Worm (Caenorhabditis elegans) whole organism, early embryonic: ENCODE data around the gene sdz-11.

Source experiments
- B0310.2 ChIP-seq: sonication (generic microtip); optimal IDR thresholded peaks from 2 replicates; lab custom pipeline; 2016; ENCODE audit warnings: mild to moderate bottlenecking, missing genetic modification characterization, missing compliant biosample characterization
- F13C5.2 ChIP-seq: sonication (generic microtip); optimal IDR thresholded peaks from 2 replicates; lab custom pipeline; 2017; ENCODE audit warnings: mild to moderate bottlenecking, missing genetic modification characterization, inconsistent platforms, missing compliant biosample characterization
- aly-1 ChIP-seq: sonication (generic microtip); optimal IDR thresholded peaks from 2 replicates; lab custom pipeline; 2016; ENCODE audit warnings: missing genetic modification characterization, missing compliant biosample characterization
- ama-1 ChIP-seq: fragments of 150-350 bp; optimal IDR thresholded peaks from 2 replicates; lab custom pipeline; 2014
- ceh-13 ChIP-seq: fragments of 200-800 bp; sonication (Bioruptor generic); optimal IDR thresholded peaks from 2 replicates; lab custom pipeline; 2018; ENCODE audit warnings: mild to moderate bottlenecking, missing genetic modification characterization, missing compliant biosample characterization
- ceh-36 ChIP-seq: sonication (generic microtip); optimal IDR thresholded peaks from 2 replicates; lab custom pipeline; 2016; ENCODE audit warnings: missing genetic modification characterization, inconsistent platforms, missing compliant biosample characterization
- ets-7 ChIP-seq: sonication (generic microtip); optimal IDR thresholded peaks from 2 replicates; lab custom pipeline; 2016; ENCODE audit warnings: missing genotype, missing genetic modification characterization, missing compliant biosample characterization
- flt-1 ChIP-seq: fragments of 200-800 bp; sonication (Bioruptor generic); IDR thresholded peaks from 2 replicates; pipeline ENCODE4 v1.3.6; 2022; ENCODE audit warnings: missing genetic modification characterization, missing compliant biosample characterization
- hmbx-1 ChIP-seq: sonication (generic microtip); optimal IDR thresholded peaks from 2 replicates; lab custom pipeline; 2016; ENCODE audit warnings: mild to moderate bottlenecking, missing genetic modification characterization, missing compliant biosample characterization
- hmg-4 ChIP-seq: fragments of 200-800 bp; sonication (Bioruptor generic); optimal IDR thresholded peaks from 2 replicates; lab custom pipeline; 2018; ENCODE audit warnings: mild to moderate bottlenecking, missing genetic modification characterization, missing compliant biosample characterization
- hnd-1 ChIP-seq: sonication (generic microtip); optimal IDR thresholded peaks from 2 replicates; lab custom pipeline; 2016; ENCODE audit warnings: missing genetic modification characterization, missing compliant biosample characterization
- pes-1 ChIP-seq: fragments of 200-800 bp; sonication (Bioruptor generic); IDR thresholded peaks from 2 replicates; pipeline ENCODE4 v1.3.6; 2022; ENCODE audit warnings: missing genetic modification reagents, missing genetic modification characterization, missing compliant biosample characterization
- scrt-1 ChIP-seq: fragments of 200-800 bp; sonication (Bioruptor generic); IDR thresholded peaks from 2 replicates; pipeline ENCODE4 v1.3.6; 2022; ENCODE audit warnings: missing genetic modification characterization, missing compliant biosample characterization
- sea-1 ChIP-seq: fragments of 200-800 bp; sonication (Bioruptor generic); conservative IDR thresholded peaks from 2 replicates; pipeline ENCODE4 v1.3.6; 2022; ENCODE audit warnings: missing genetic modification characterization, missing compliant biosample characterization
- tbx-11 ChIP-seq: fragments of 200-800 bp; sonication (Bioruptor generic); IDR thresholded peaks from 2 replicates; pipeline ENCODE4 v1.3.6; 2022; ENCODE audit warnings: missing genetic modification characterization, missing compliant biosample characterization
- tbx-37 ChIP-seq: fragments of 200-800 bp; sonication (Bioruptor generic); conservative IDR thresholded peaks from 2 replicates; pipeline ENCODE4 v1.3.6; 2022; ENCODE audit warnings: missing genetic modification reagents, missing genetic modification characterization, missing compliant biosample characterization
- tra-4 ChIP-seq: sonication (generic microtip); optimal IDR thresholded peaks from 2 replicates; lab custom pipeline; 2017; ENCODE audit warnings: missing genetic modification characterization, missing compliant biosample characterization

Gene sdz-11

DNA sequence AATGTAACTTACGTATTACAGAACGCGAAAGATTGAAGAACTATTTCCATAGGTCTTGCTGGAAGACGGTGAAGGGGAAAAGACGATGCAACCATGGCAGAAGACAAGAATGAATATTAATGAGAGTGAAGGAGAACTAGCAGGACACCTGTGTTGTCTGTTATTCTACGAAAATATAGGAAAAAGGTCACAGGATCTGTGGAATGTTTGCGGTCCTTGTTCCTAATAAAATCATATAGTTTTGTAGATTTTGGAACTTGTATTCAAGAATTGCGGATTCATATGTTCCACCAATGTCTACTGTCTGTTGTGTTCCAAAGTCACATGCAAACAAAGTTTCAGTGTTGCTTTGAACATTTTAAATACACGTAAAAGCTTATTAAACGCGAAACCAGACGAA is at the start of gene sdz-11:
TSS of gene sdz-11 (minus strand) at position 101 of the 400 bp plus-strand sequence.
- no peak for TF ChIP-seq F13C5.2 (tag; lab: Kevin White, UChicago)
- TF ChIP-seq tra-4 (tag; lab: Kevin White, UChicago), result no peak
- no peak for TF ChIP-seq aly-1 (tag; lab: Kevin White, UChicago)
- no peak for TF ChIP-seq hmg-4 (GFP tag; lab: Kevin White, UChicago)
- no peak for TF ChIP-seq flt-1 (GFP tag; lab: Robert Waterston, UW)
- no peak for TF ChIP-seq tbx-11 (GFP tag; lab: Robert Waterston, UW)

DNA sequence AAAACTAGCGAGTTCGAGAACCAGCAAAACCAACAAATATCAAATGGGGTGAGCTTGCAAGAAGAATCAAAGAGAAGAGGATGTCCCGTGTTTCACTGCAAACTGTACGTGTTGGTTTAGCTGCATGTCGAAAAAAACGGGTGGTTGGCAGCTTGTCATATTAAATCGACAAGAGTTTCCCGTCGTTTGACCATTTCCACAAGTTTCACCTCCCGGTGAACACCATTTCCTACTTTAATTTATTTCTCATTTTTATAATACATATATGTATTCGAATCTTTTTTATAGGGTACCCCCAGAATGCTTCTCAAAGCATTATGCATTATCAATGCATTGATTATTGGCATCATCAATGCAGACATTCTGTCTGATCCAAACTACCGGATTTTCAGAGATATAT is 43.2 kb upstream of the sdz-11 start, which contains the start of gene Y8A9A.2:
TSS of gene Y8A9A.2 (plus strand) at position 301 of the 400 bp plus-strand sequence.
- no peak for TF ChIP-seq tbx-37
- no peak for TF ChIP-seq hmbx-1 (tag; lab: Kevin White, UChicago)
- no peak for TF ChIP-seq aly-1 (tag; lab: Kevin White, UChicago)
- no peak for TF ChIP-seq ama-1
- TF ChIP-seq ceh-13 (GFP tag; lab: Kevin White, UChicago), result no peak
- TF ChIP-seq sea-1 (GFP tag; lab: Robert Waterston, UW), result no peak
- TF ChIP-seq hnd-1, result no peak

DNA sequence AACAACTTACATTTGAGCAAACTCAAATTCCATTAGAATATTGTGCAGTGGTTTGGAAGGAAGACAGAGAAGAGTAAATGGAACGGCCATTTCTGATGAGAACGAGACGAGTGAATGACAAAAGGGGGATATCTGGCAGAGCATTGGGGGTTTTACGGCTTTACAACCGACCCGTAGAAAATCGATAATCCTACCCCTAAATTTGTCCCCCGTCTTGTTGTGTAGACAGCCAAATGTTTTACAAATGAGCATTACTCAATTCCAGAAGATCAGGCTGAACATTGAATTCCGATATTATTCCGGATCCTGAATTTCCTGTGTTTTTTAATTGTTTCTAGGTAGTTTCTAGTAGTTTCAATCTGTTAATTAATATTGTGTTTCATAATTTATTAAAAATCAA is 41.3 kb upstream of the sdz-11 start, which contains the start of gene fbxb-99:
TSS of gene fbxb-99 (minus strand) at position 101 of the 400 bp plus-strand sequence.
- TF ChIP-seq ceh-36 (tag; lab: Kevin White, UChicago), result no peak
- TF ChIP-seq ets-7, result no peak
- TF ChIP-seq tbx-37, result no peak
- TF ChIP-seq scrt-1 (GFP tag; lab: Robert Waterston, UW), result no peak
- TF ChIP-seq flt-1 (GFP tag; lab: Robert Waterston, UW), result no peak
- no peak for TF ChIP-seq pes-1 (GFP tag; lab: Robert Waterston, UW)
- no peak for TF ChIP-seq hmg-4 (GFP tag; lab: Kevin White, UChicago)
- no peak for TF ChIP-seq sea-1 (GFP tag; lab: Robert Waterston, UW)
- TF ChIP-seq F13C5.2 (tag; lab: Kevin White, UChicago), result no peak
- no peak for TF ChIP-seq B0310.2
- TF ChIP-seq aly-1 (tag; lab: Kevin White, UChicago), result no peak

DNA sequence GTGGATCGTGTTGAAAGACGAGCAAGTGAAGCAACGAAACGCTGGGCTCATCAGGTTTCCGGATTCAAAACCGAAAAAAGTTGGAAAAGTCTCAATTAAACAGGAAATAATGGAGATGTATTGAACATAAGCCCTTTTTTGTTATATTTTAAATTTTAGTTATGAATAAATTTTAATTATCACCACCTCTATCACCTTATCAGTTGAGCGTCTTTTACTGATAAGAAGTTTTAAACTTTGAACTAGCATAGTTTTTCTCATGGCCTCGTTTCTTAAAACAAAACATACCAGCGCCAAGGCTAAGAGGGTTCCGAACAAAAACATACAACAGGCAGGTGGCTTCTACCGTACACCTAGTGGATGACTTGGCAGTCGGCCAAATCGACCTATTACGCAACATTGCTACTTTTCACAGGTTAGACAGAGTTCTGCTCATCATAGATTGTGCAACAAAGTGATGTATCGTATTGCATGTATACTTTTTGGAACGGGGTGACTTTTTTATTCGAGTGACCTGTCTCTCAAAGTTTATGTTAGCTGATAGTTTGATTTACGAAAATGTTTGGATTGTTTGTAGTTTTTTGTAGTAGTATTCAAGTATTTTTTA is 36.4 kb upstream of the sdz-11 start:
- TF ChIP-seq ets-7, result no peak
- TF ChIP-seq ama-1, result no peak
- TF ChIP-seq pes-1 (GFP tag; lab: Robert Waterston, UW), result no peak
- TF ChIP-seq F13C5.2 (tag; lab: Kevin White, UChicago), result no peak
- TF ChIP-seq B0310.2, result no peak
- TF ChIP-seq hnd-1, result no peak
- TF ChIP-seq hmbx-1 (tag; lab: Kevin White, UChicago), result no peak
- TF ChIP-seq ceh-13 (GFP tag; lab: Kevin White, UChicago), result no peak

DNA sequence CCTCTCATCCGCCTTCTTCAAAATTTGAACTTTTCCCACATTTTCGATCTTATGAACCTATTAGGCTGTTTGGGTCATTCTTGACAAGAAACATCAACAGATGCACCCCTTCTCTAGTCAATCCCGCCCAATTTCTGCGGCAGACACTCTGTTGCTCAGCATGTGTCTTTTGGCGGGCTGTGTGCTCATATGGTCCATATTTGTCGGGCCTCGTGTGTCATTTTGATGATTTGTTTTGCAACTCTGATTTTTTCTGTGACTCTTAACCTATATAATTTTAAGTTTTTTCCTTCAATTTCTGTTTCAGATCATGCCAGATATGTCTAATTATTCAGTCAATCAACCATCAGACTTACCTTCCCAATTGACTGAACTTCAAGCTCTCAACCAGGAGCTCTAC is 35.1 kb upstream of the sdz-11 start, which contains the start of gene T24E12.13:
TSS of gene T24E12.13 (plus strand) at position 301 of the 400 bp plus-strand sequence.
- TF ChIP-seq B0310.2 (no peak), flt-1 (GFP tag; lab: Robert Waterston, UW) (no peak)

DNA sequence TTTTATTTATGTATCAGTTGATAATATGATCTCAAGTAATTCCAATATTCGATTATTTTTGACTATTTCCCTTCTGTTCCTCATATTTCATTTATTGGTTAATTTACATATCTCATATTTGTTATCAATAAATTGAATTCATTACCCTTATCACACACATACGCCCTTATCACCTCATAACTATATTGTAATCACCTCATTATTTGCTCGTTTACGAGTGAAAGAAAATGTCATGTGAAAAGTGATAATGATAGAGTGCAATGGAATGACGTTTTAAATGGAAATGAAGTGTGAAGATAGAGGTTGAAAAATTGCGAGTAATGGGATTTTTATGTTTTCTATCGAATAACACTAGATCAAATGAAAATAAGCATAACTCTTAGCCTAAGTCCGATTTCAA is 34.5 kb upstream of the sdz-11 start:
- no peak for TF ChIP-seq sea-1 (GFP tag; lab: Robert Waterston, UW)
- no peak for TF ChIP-seq hnd-1
- TF ChIP-seq ets-7, result no peak
- no peak for TF ChIP-seq tra-4 (tag; lab: Kevin White, UChicago)

DNA sequence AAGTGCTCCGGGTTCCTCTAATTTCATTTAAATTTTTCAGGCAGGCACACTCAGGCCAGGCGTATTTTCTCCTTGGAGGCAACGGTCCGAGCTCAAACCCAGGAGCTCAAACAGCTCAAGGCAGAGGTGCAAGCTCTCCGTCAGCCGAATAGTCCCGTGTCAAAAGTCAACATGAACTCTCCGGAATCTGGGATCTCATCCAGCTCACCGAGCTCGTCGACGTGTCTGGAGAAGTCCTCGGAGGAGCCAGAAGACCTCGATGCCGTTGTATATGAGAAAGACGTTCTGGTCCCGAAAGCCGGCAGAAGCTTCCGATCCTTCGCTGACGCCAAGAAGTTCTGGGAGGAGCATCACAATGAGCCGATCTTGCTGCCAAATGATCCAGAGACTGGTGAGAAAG is 33.7 kb upstream of the sdz-11 start:
- TF ChIP-seq pes-1 (GFP tag; lab: Robert Waterston, UW), result no peak
- TF ChIP-seq sea-1 (GFP tag; lab: Robert Waterston, UW), result no peak
- TF ChIP-seq hmg-4 (GFP tag; lab: Kevin White, UChicago), result no peak
- TF ChIP-seq tbx-37, result no peak
- TF ChIP-seq hmbx-1 (tag; lab: Kevin White, UChicago), result no peak
- no peak for TF ChIP-seq ets-7
- no peak for TF ChIP-seq ceh-36 (tag; lab: Kevin White, UChicago)
- TF ChIP-seq aly-1 (tag; lab: Kevin White, UChicago), result no peak
- no peak for TF ChIP-seq F13C5.2 (tag; lab: Kevin White, UChicago)
- TF ChIP-seq hnd-1, result no peak
- no peak for TF ChIP-seq tbx-11 (GFP tag; lab: Robert Waterston, UW)

DNA sequence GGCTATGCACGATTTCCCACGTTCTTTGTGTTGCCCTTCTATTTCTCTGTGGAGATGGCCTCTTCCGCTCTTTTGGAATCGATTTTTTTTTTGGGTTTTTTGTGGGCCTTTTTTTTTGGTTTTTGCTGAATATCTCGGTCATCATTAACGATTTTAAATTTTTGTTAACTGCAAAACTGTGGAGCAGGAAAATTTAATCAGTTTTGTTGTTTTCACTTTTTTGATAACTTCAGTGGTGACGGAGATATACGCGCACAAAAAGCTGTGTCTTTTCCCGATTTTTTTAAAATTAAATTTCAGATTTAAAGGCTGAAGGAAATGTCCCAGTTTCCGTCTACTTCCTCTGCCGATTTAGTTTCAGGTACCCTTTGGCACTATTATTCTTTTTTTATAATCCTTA is 33.2 kb upstream of the sdz-11 start, which contains the start of gene T24E12.1:
TSS of gene T24E12.1 (plus strand) at position 301 of the 400 bp plus-strand sequence.
- no peak for TF ChIP-seq tra-4 (tag; lab: Kevin White, UChicago)
- no peak for TF ChIP-seq ama-1
- TF ChIP-seq ceh-13 (GFP tag; lab: Kevin White, UChicago), result no peak
- no peak for TF ChIP-seq ceh-36 (tag; lab: Kevin White, UChicago)
- TF ChIP-seq ets-7, result no peak
- no peak for TF ChIP-seq tbx-11 (GFP tag; lab: Robert Waterston, UW)
- TF ChIP-seq scrt-1 (GFP tag; lab: Robert Waterston, UW), result no peak
